Worm (Caenorhabditis elegans) whole organism, L1 larva: Measurements from ENCODE around the gene T27E4.1.

Experiments used
- C34B4.2 ChIP-seq: sonication (generic microtip); optimal IDR thresholded peaks from 2 replicates; lab custom pipeline; 2017; ENCODE audit warnings: mild to moderate bottlenecking, missing genetic modification characterization, missing compliant biosample characterization
- Y116A8C.19 ChIP-seq: sonication (generic microtip); optimal IDR thresholded peaks from 2 replicates; lab custom pipeline; 2016; ENCODE audit warnings: missing compliant biosample characterization, missing genetic modification characterization, borderline replicate concordance
- aha-1 ChIP-seq: fragments of 150-350 bp; optimal IDR thresholded peaks from 2 replicates; lab custom pipeline; 2014; ENCODE audit warnings: missing biosample characterization, missing genetic modification characterization
- aly-2 ChIP-seq: fragments of 150-350 bp; optimal IDR thresholded peaks from 2 replicates; lab custom pipeline; 2014; ENCODE audit warnings: missing biosample characterization, missing genetic modification characterization
- ama-1 ChIP-seq: fragments of 150-350 bp; optimal IDR thresholded peaks from 2 replicates; lab custom pipeline; 2014
- ceh-63 ChIP-seq: fragments of 200-800 bp; sonication (Bioruptor generic); optimal IDR thresholded peaks from 2 replicates; lab custom pipeline; 2018; ENCODE audit warnings: mild to moderate bottlenecking, missing genetic modification characterization, missing compliant biosample characterization
- ceh-88 ChIP-seq: fragments of 200-800 bp; sonication (Bioruptor generic); IDR thresholded peaks from 2 replicates; pipeline ENCODE4 v1.3.6; 2022; ENCODE audit warnings: missing genetic modification characterization, missing compliant biosample characterization
- ces-1 ChIP-seq: fragments of 150-350 bp; optimal IDR thresholded peaks from 2 replicates; lab custom pipeline; 2014; ENCODE audit warnings: missing biosample characterization, missing genetic modification reagents, missing genetic modification characterization
- dsc-1 ChIP-seq: sonication (generic microtip); optimal IDR thresholded peaks from 2 replicates; lab custom pipeline; 2016; ENCODE audit warnings: mild to moderate bottlenecking, missing genetic modification characterization, missing compliant biosample characterization
- efl-1 ChIP-seq, 4 experiments: fragments of 150-350 bp; optimal IDR thresholded peaks in 3 of 4; peaks in 1 of 4; 1 replicate in 1 of 4; 2 replicates in 3 of 4; lab custom pipeline; 2014; ENCODE audit warnings: missing biosample characterization in 2 of 4, missing genetic modification characterization in 2 of 4, missing genetic modification reagents in 2 of 4
- elt-3 ChIP-seq, 6 experiments: fragments of 150-350 bp in 1 of 6; sonication (generic microtip); optimal IDR thresholded peaks; 2 replicates each; lab custom pipeline; 2017 to 2018; ENCODE audit warnings: missing biosample characterization in 6 of 6, missing genetic modification characterization in 6 of 6, inconsistent platforms in 1 of 6
- fkh-10 ChIP-seq: sonication (generic microtip); optimal IDR thresholded peaks from 2 replicates; lab custom pipeline; 2017; ENCODE audit warnings: missing biosample characterization, missing genetic modification reagents, missing genetic modification characterization
- fkh-8 ChIP-seq: sonication (generic microtip); optimal IDR thresholded peaks from 2 replicates; lab custom pipeline; 2016; ENCODE audit warnings: mild to moderate bottlenecking, missing genetic modification characterization, missing compliant biosample characterization
- irx-1 ChIP-seq: sonication (generic microtip); optimal IDR thresholded peaks from 2 replicates; lab custom pipeline; 2016; ENCODE audit warnings: missing genetic modification characterization, missing compliant biosample characterization
- isw-1 ChIP-seq: fragments of 200-800 bp; sonication (Bioruptor generic); IDR thresholded peaks from 2 replicates; pipeline ENCODE4 v1.3.6; 2022; ENCODE audit warnings: missing genetic modification characterization, missing compliant biosample characterization
- lin-15B ChIP-seq: fragments of 150-350 bp; sonication (generic microtip); optimal IDR thresholded peaks from 3 replicates; lab custom pipeline; 2014; ENCODE audit warnings: missing biosample characterization, missing genetic modification characterization
- lin-35 ChIP-seq, 2 experiments: fragments of 150-350 bp; optimal IDR thresholded peaks; 2 replicates each; lab custom pipeline; 2014; ENCODE audit warnings: missing biosample characterization in 2 of 2, missing genetic modification characterization in 2 of 2, missing genetic modification reagents in 2 of 2
- lin-39 ChIP-seq: fragments of 150-350 bp; optimal IDR thresholded peaks from 2 replicates; lab custom pipeline; 2014; ENCODE audit warnings: missing biosample characterization, missing genetic modification reagents, missing genetic modification characterization
- mef-2 ChIP-seq: fragments of 150-350 bp; optimal IDR thresholded peaks from 2 replicates; lab custom pipeline; 2014; ENCODE audit warnings: missing biosample characterization, missing genetic modification characterization
- nhr-11 ChIP-seq: fragments of 150-350 bp; optimal IDR thresholded peaks from 2 replicates; lab custom pipeline; 2014; ENCODE audit warnings: missing biosample characterization, missing genetic modification characterization
- nhr-19 ChIP-seq: fragments of 200-800 bp; sonication (Bioruptor generic); conservative IDR thresholded peaks from 2 replicates; pipeline ENCODE4 v1.3.6; 2022; ENCODE audit warnings: missing genetic modification characterization, missing compliant biosample characterization
- nhr-28 ChIP-seq: fragments of 150-350 bp; optimal IDR thresholded peaks from 2 replicates; lab custom pipeline; 2014; ENCODE audit warnings: missing biosample characterization, missing genetic modification characterization
- nhr-47 ChIP-seq: sonication (generic microtip); optimal IDR thresholded peaks from 2 replicates; lab custom pipeline; 2016; ENCODE audit warnings: mild to moderate bottlenecking, missing genetic modification characterization, moderate library complexity, missing compliant biosample characterization
- nhr-71 ChIP-seq: sonication (generic microtip); optimal IDR thresholded peaks from 2 replicates; lab custom pipeline; 2016; ENCODE audit warnings: mild to moderate bottlenecking, missing genetic modification characterization, moderate library complexity, missing compliant biosample characterization
- nhr-76 ChIP-seq: sonication (generic microtip); optimal IDR thresholded peaks from 2 replicates; lab custom pipeline; 2017; ENCODE audit warnings: missing biosample characterization, missing genetic modification characterization
- nhr-85 ChIP-seq: sonication (generic microtip); peaks from one replicate; lab custom pipeline; 2016; ENCODE audit warnings: missing genetic modification characterization, inconsistent platforms, missing compliant biosample characterization
- sox-4 ChIP-seq: sonication (generic microtip); optimal IDR thresholded peaks from 2 replicates; lab custom pipeline; 2016; ENCODE audit warnings: missing genetic modification characterization, missing compliant biosample characterization
- tbx-2 ChIP-seq: sonication (generic microtip); optimal IDR thresholded peaks from 2 replicates; lab custom pipeline; 2016; ENCODE audit warnings: missing genetic modification characterization, missing compliant biosample characterization
- tlp-1 ChIP-seq: fragments of 150-350 bp; optimal IDR thresholded peaks from 2 replicates; lab custom pipeline; 2014; ENCODE audit warnings: missing biosample characterization, missing genetic modification characterization
- unc-130 ChIP-seq: fragments of 150-350 bp; optimal IDR thresholded peaks from 2 replicates; lab custom pipeline; 2017; ENCODE audit warnings: missing biosample characterization, missing genetic modification characterization, inconsistent platforms
- unc-30 ChIP-seq: sonication (generic microtip); optimal IDR thresholded peaks from 2 replicates; lab custom pipeline; 2017; ENCODE audit warnings: missing biosample characterization, missing genetic modification characterization
- unc-62 ChIP-seq: fragments of 150-350 bp; optimal IDR thresholded peaks from 2 replicates; lab custom pipeline; 2014; ENCODE audit warnings: missing biosample characterization, missing genetic modification reagents, missing genetic modification characterization
- unc-86 ChIP-seq: sonication (generic microtip); optimal IDR thresholded peaks from 2 replicates; lab custom pipeline; 2016; ENCODE audit warnings: missing genetic modification characterization, missing compliant biosample characterization
- zip-4 ChIP-seq: fragments of 200-800 bp; sonication (Bioruptor generic); optimal IDR thresholded peaks from 2 replicates; lab custom pipeline; 2018; ENCODE audit warnings: mild to moderate bottlenecking, missing genetic modification characterization, moderate library complexity, missing compliant biosample characterization
- ztf-11 ChIP-seq, 2 experiments: sonication (generic microtip); optimal IDR thresholded peaks; 2 replicates each; lab custom pipeline; 2016 to 2017; ENCODE audit warnings: missing genetic modification characterization in 2 of 2, missing biosample characterization in 1 of 2, missing compliant biosample characterization in 1 of 2

T27E4.1 gene

ce11 chrV:9122004-9122403, 29.9 kb downstream of the T27E4.1 start, which contains the start of gene F21C10.13:
Gene F21C10.13, plus strand, starts transcription at chrV:9122304.
- TF ChIP-seq irx-1 = no peak
- no peak for TF ChIP-seq efl-1 (optimal IDR thresholded peaks at IDR 0.05; lab: Kevin White, UChicago)
- TF ChIP-seq efl-1 (GFP tag; optimal IDR thresholded peaks at IDR 0.05 in 1 of 2; lab: Kevin White, UChicago) = peak in 1 of 2 experiments; percentile 52
- no peak for TF ChIP-seq ceh-88 (GFP tag; lab: Robert Waterston, UW)
- no peak for TF ChIP-seq nhr-11 (tag; lab: Kevin White, UChicago)
- TF ChIP-seq mef-2 (tag; lab: Kevin White, UChicago) = no peak
- TF ChIP-seq, all 84 proteins: peak for 1

DNA sequence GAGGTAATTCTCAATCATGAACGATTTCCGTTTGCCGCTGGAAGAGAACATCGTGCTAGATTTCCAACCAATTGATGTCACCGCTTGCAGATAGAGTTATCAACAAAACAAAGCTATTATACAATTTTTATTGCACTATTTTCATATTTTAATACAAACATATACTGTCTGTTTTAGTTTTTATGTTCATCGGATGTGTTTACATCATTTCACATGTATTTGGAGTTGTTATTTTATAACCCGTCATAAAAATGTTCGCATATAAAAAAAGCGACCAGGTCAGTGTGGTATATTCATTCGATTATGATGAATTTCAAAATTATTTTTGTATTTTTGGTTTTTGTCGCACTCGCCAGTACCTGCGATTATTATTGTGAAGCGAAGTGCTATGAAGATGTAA, 31.0 kb downstream of the T27E4.1 start, which contains the start of gene F21C10.11:
TSS of gene F21C10.11 (plus strand) at position 301 of the 400 bp plus-strand sequence.
- TF ChIP-seq lin-39 (no peak), lin-15B (tag; lab: Kevin White, UChicago) (no peak), ama-1 (no peak), nhr-71 (tag; lab: Kevin White, UChicago) (no peak), ces-1 (no peak), efl-1 (optimal IDR thresholded peaks at IDR 0.05; lab: Kevin White, UChicago) (no peak), efl-1 (GFP tag; optimal IDR thresholded peaks at IDR 0.05 in 1 of 2; lab: Kevin White, UChicago) (no peak), zip-4 (no peak)
- TF ChIP-seq, all 84 proteins: peak for 0

DNA sequence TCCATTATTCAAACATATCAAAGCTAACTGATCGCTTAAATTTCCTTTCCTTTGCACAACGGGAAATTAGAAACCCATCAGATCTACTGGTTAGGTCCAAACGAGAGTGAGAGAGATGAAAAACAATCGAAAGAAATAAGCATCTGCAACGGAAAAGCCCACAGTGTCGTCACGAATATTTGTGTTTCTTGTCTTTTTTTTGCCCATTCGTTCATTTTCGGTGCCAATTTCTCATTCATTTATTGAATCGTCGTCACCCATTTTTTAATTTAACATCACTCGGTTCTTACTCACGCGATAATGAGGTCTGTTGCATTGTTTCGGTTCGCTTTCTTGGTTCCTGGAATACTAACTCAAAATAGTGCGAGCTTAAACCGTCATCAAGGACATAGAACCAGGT, 32.0 kb downstream of the T27E4.1 start, which contains the start of gene F21C10.6:
TSS of gene F21C10.6 (plus strand) at position 301 of the 400 bp plus-strand sequence.
- TF ChIP-seq tlp-1 (no peak), aly-2 (tag; lab: Kevin White, UChicago) (no peak)

DNA sequence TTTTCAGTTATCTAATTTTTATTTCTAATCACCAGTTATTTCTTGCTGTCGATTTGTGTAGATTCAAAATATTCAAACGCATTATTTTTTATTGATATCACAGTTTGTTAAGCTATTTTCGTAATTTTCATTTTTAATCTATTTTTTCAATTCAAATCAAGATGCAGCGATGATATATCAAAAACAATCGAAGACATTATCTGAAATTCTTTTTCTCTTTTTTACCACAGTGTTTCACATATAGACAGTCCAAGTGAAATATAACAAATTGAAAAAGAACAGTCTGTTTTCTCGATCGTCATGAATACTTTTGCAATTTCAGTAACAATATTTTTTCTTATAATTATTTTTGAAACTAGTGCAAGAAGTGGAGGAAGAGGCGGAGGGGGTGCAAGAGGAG, 33.2 kb downstream of the T27E4.1 start, which contains the start of gene F21C10.5:
TSS of gene F21C10.5 (plus strand) at position 301 of the 400 bp plus-strand sequence.
- TF ChIP-seq unc-62 (no peak), ceh-63 (GFP tag; lab: Kevin White, UChicago) (no peak), lin-35 (GFP tag; optimal IDR thresholded peaks at IDR 0.05; lab: Kevin White, UChicago) (no peak), nhr-47 (tag; lab: Kevin White, UChicago) (no peak), nhr-85 (tag; lab: Kevin White, UChicago) (no peak), elt-3 (tag; optimal IDR thresholded peaks at IDR 0.05; lab: Kevin White, UChicago) (no peak), tbx-2 (tag; lab: Kevin White, UChicago) (no peak), nhr-19 (no peak), fkh-8 (tag; lab: Kevin White, UChicago) (no peak), ces-1 (no peak), ama-1 (no peak), Y116A8C.19 (tag; lab: Kevin White, UChicago) (no peak), unc-130 (tag; lab: Kevin White, UChicago) (no peak)
- TF ChIP-seq, all 84 proteins: peak for 0

- no peak for TF ChIP-seq efl-1 (optimal IDR thresholded peaks at IDR 0.05; lab: Kevin White, UChicago)
- TF ChIP-seq efl-1 (GFP tag; optimal IDR thresholded peaks at IDR 0.05 in 1 of 2; lab: Kevin White, UChicago) = peak in 1 of 2 experiments; percentile 35
- no peak for TF ChIP-seq tlp-1
- TF ChIP-seq, all 84 proteins: peak for 1
Measured at ce11 chrV:9126316-9126715, 34.2 kb downstream of the T27E4.1 start, which contains the start of gene F21C10.4. Gene F21C10.4, plus strand, starts transcription at chrV:9126616.

ce11 chrV:9127773-9128172, 35.6 kb downstream of the T27E4.1 start, which contains the start of gene F21C10.3:
Gene F21C10.3, plus strand, starts transcription at chrV:9128073.
- no peak for TF ChIP-seq dsc-1 (tag; lab: Kevin White, UChicago)
- no peak for TF ChIP-seq sox-4 (tag; lab: Kevin White, UChicago)
- no peak for TF ChIP-seq ceh-63 (GFP tag; lab: Kevin White, UChicago)
- TF ChIP-seq isw-1 (GFP tag; lab: Robert Waterston, UW) = no peak
- no peak for TF ChIP-seq unc-30
- no peak for TF ChIP-seq unc-86
- no peak for TF ChIP-seq ztf-11 (tag; optimal IDR thresholded peaks at IDR 0.05; lab: Kevin White, UChicago)
- TF ChIP-seq ces-1 = no peak
- no peak for TF ChIP-seq aha-1 (tag; lab: Kevin White, UChicago)
- no peak for TF ChIP-seq nhr-28
- TF ChIP-seq ceh-88 (GFP tag; lab: Robert Waterston, UW) = no peak
- TF ChIP-seq nhr-76 = no peak
- TF ChIP-seq C34B4.2 = no peak
- no peak for TF ChIP-seq fkh-10 (GFP tag; lab: Kevin White, UChicago)
- TF ChIP-seq efl-1 (optimal IDR thresholded peaks at IDR 0.05; lab: Kevin White, UChicago) = no peak
- TF ChIP-seq efl-1 (GFP tag; optimal IDR thresholded peaks at IDR 0.05 in 1 of 2; lab: Kevin White, UChicago) = no peak
- TF ChIP-seq, all 84 proteins: peak for 0
